Worm (Caenorhabditis elegans): ENCODE results near the gene C49H3.12.

C49H3.12 gene

ce11 chrIV:7956643-7957317, 29.7 kb upstream of the C49H3.12 start, which contains the start of gene csr-1:
TSS of gene csr-1 (plus strand) at chrIV:7957267.
- no peak for TF ChIP-seq mep-1 (tag; optimal IDR thresholded peaks at IDR 0.05)
- TF ChIP-seq snpc-4 (tag; optimal IDR thresholded peaks at IDR 0.05), result no peak
- TF ChIP-seq bed-3 (GFP tag; optimal IDR thresholded peaks at IDR 0.05), result no peak
- no peak for TF ChIP-seq ztf-11 (tag; optimal IDR thresholded peaks at IDR 0.05)
- no peak for TF ChIP-seq pha-4 (tag; optimal IDR thresholded peaks at IDR 0.05)
- no peak for TF ChIP-seq nhr-237 (tag; optimal IDR thresholded peaks at IDR 0.05)
- no peak for TF ChIP-seq ceh-43 (GFP tag; optimal IDR thresholded peaks at IDR 0.05)
- no peak for TF ChIP-seq elt-1 (tag; optimal IDR thresholded peaks at IDR 0.05; ENCODE audit: borderline replicate concordance, insufficient read depth)
- TF ChIP-seq nhr-2 (tag; optimal IDR thresholded peaks at IDR 0.05), result no peak
- no peak for TF ChIP-seq cnd-1 (tag; optimal IDR thresholded peaks at IDR 0.05)
- no peak for TF ChIP-seq ham-2 (GFP tag; optimal IDR thresholded peaks at IDR 0.05)
- no peak for TF ChIP-seq flh-1 (GFP tag; optimal IDR thresholded peaks at IDR 0.05)
- no peak for TF ChIP-seq unc-120 (tag; optimal IDR thresholded peaks at IDR 0.05; ENCODE audit: poor library complexity, severe bottlenecking)
- no peak for TF ChIP-seq elt-3 (tag; optimal IDR thresholded peaks at IDR 0.05)
- TF ChIP-seq lin-13 (tag; optimal IDR thresholded peaks at IDR 0.05), result no peak
- no peak for TF ChIP-seq M03D4.4 (tag; optimal IDR thresholded peaks at IDR 0.05)
- no peak for TF ChIP-seq nhr-76 (tag; optimal IDR thresholded peaks at IDR 0.05)

- TF ChIP-seq tbx-8 (GFP tag; optimal IDR thresholded peaks at IDR 0.05), result no peak
- TF ChIP-seq sptf-1 (tag; optimal IDR thresholded peaks at IDR 0.05), result no peak
- no peak for TF ChIP-seq ces-1 (GFP tag; optimal IDR thresholded peaks at IDR 0.05)
- TF ChIP-seq unc-62 (GFP tag; optimal IDR thresholded peaks at IDR 0.05), result no peak
- no peak for TF ChIP-seq bed-3 (GFP tag; optimal IDR thresholded peaks at IDR 0.05)
- TF ChIP-seq mls-2 (tag; optimal IDR thresholded peaks at IDR 0.05), result no peak
- no peak for TF ChIP-seq cnd-1 (tag; optimal IDR thresholded peaks at IDR 0.05)
- TF ChIP-seq nhr-12 (tag; optimal IDR thresholded peaks at IDR 0.05), result no peak
- no peak for TF ChIP-seq mab-5 (tag; optimal IDR thresholded peaks at IDR 0.05)
- no peak for TF ChIP-seq mep-1 (tag; optimal IDR thresholded peaks at IDR 0.05)
These were observed 28.7 kb upstream of the C49H3.12 start, which contains the start of gene ceh-19 for ce11 chrIV:7955849-7956248. TSS of gene ceh-19 (minus strand) at chrIV:7955949.

- TF ChIP-seq elt-3 (tag; optimal IDR thresholded peaks at IDR 0.05) (no peak), mls-2 (tag; optimal IDR thresholded peaks at IDR 0.05) (no peak), drap-1 (GFP tag; optimal IDR thresholded peaks at IDR 0.05) (no peak), sem-2 (GFP tag; optimal IDR thresholded peaks at IDR 0.05) (no peak), nhr-2 (tag; optimal IDR thresholded peaks at IDR 0.05) (no peak), bed-3 (GFP tag; optimal IDR thresholded peaks at IDR 0.05) (no peak), pha-4 (tag; optimal IDR thresholded peaks at IDR 0.05) (no peak), elt-1 (tag; optimal IDR thresholded peaks at IDR 0.05; ENCODE audit: borderline replicate concordance, insufficient read depth) (no peak), ceh-39 (tag; optimal IDR thresholded peaks at IDR 0.05) (no peak), ceh-43 (GFP tag; optimal IDR thresholded peaks at IDR 0.05) (no peak), lin-32 (GFP tag; optimal IDR thresholded peaks at IDR 0.05) (no peak), nhr-237 (tag; optimal IDR thresholded peaks at IDR 0.05) (no peak), mep-1 (tag; optimal IDR thresholded peaks at IDR 0.05) (no peak), zip-8 (tag; optimal IDR thresholded peaks at IDR 0.05) (no peak)
These were observed 26.9 kb upstream of the C49H3.12 start for ce11 chrIV:7954006-7954405.

- TF ChIP-seq lsy-2 (tag; optimal IDR thresholded peaks at IDR 0.05), result peak; percentile 70
These were observed 21.2 kb upstream of the C49H3.12 start, which contains the start of gene mcm-3AP for ce11 chrIV:7948290-7948689. TSS of gene mcm-3AP (plus strand) at chrIV:7948672.

- TF ChIP-seq sptf-1 (tag; optimal IDR thresholded peaks at IDR 0.05) (peak; percentile 61), mep-1 (tag; optimal IDR thresholded peaks at IDR 0.05) (peak; percentile 57), unc-120 (tag; optimal IDR thresholded peaks at IDR 0.05; ENCODE audit: poor library complexity, severe bottlenecking) (peak; percentile 84), mls-2 (tag; optimal IDR thresholded peaks at IDR 0.05) (peak; percentile 23), pha-4 (tag; optimal IDR thresholded peaks at IDR 0.05) (peak; percentile 6), lsy-2 (tag; optimal IDR thresholded peaks at IDR 0.05) (peak; percentile 94), ces-1 (GFP tag; optimal IDR thresholded peaks at IDR 0.05) (peak; percentile 66), drap-1 (GFP tag; optimal IDR thresholded peaks at IDR 0.05) (peak; percentile 4), lin-13 (tag; optimal IDR thresholded peaks at IDR 0.05) (peak; percentile 50)
These were observed 19.9 kb upstream of the C49H3.12 start, which contains the start of gene F20D12.12 for ce11 chrIV:7946899-7947499. TSS of gene F20D12.12 (plus strand) at chrIV:7947440.

All from whole organism, mixed stage, embryonic.